Worm (Caenorhabditis elegans) whole organism, L3 larva: ENCODE results near the gene hel-1.
A peak's percentile ranks its signal among the peaks of the same experiment; 100 is the strongest.

Source experiments
- R02D3.7 ChIP-seq: fragments of 150-350 bp; optimal IDR thresholded peaks from 2 replicates; lab custom pipeline; 2014; ENCODE audit warnings: missing biosample characterization, missing genetic modification characterization
- ZK546.5 ChIP-seq: sonication (generic microtip); optimal IDR thresholded peaks from 2 replicates; lab custom pipeline; 2017; ENCODE audit warnings: missing biosample characterization, missing genetic modification characterization
- aly-2 ChIP-seq: fragments of 150-350 bp; optimal IDR thresholded peaks from 2 replicates; lab custom pipeline; 2014; ENCODE audit warnings: missing biosample characterization, missing genetic modification characterization
- ceh-16 ChIP-seq: sonication (generic microtip); optimal IDR thresholded peaks from 2 replicates; lab custom pipeline; 2017; ENCODE audit warnings: missing biosample characterization, missing genetic modification characterization
- ceh-28 ChIP-seq: fragments of 150-350 bp; optimal IDR thresholded peaks from 2 replicates; lab custom pipeline; 2014; ENCODE audit warnings: missing biosample characterization, missing genetic modification reagents, missing genetic modification characterization
- ceh-9 ChIP-seq: sonication (generic microtip); optimal IDR thresholded peaks from 2 replicates; lab custom pipeline; 2018; ENCODE audit warnings: missing biosample characterization, missing genetic modification characterization
- daf-12 ChIP-seq: fragments of 150-350 bp; optimal IDR thresholded peaks from 2 replicates; lab custom pipeline; 2014; ENCODE audit warnings: missing biosample characterization, missing genetic modification reagents, missing genetic modification characterization
- egl-27 ChIP-seq: sonication (generic microtip); optimal IDR thresholded peaks from 4 replicates; lab custom pipeline; 2017; ENCODE audit warnings: missing biosample characterization, missing genetic modification reagents, missing genetic modification characterization
- elt-1 ChIP-seq: fragments of 150-350 bp; optimal IDR thresholded peaks from 2 replicates; lab custom pipeline; 2014; ENCODE audit warnings: missing biosample characterization, missing genetic modification characterization
- elt-2 ChIP-seq: sonication (generic microtip); optimal IDR thresholded peaks from 2 replicates; lab custom pipeline; 2016; ENCODE audit warnings: missing genetic modification reagents, mild to moderate bottlenecking, missing genetic modification characterization, missing compliant biosample characterization
- eor-1 ChIP-seq, 2 experiments: fragments of 150-350 bp; optimal IDR thresholded peaks; 2 replicates each; lab custom pipeline; 2014 to 2018; ENCODE audit warnings: missing biosample characterization in 2 of 2, missing genetic modification characterization in 2 of 2
- fkh-2 ChIP-seq: fragments of 150-350 bp; optimal IDR thresholded peaks from 2 replicates; lab custom pipeline; 2014; ENCODE audit warnings: missing biosample characterization, missing genetic modification reagents, missing genetic modification characterization
- fos-1 ChIP-seq: fragments of 150-350 bp; optimal IDR thresholded peaks from 2 replicates; lab custom pipeline; 2014; ENCODE audit warnings: missing biosample characterization, missing genetic modification characterization
- hmg-11 ChIP-seq: sonication (generic microtip); optimal IDR thresholded peaks from 2 replicates; lab custom pipeline; 2016; ENCODE audit warnings: missing genetic modification characterization, missing compliant biosample characterization
- jun-1 ChIP-seq: fragments of 150-350 bp; optimal IDR thresholded peaks from 2 replicates; lab custom pipeline; 2014; ENCODE audit warnings: missing biosample characterization, missing genetic modification reagents, missing genetic modification characterization
- lin-15B ChIP-seq: fragments of 150-350 bp; optimal IDR thresholded peaks from 2 replicates; lab custom pipeline; 2014; ENCODE audit warnings: missing biosample characterization, missing genetic modification characterization
- lin-39 ChIP-seq: fragments of 150-350 bp; optimal IDR thresholded peaks from 2 replicates; lab custom pipeline; 2018; ENCODE audit warnings: missing biosample characterization, missing genetic modification reagents, missing genetic modification characterization
- lsy-12 ChIP-seq: sonication (generic microtip); optimal IDR thresholded peaks from 2 replicates; lab custom pipeline; 2016; ENCODE audit warnings: mild to moderate bottlenecking, missing genetic modification characterization, missing compliant biosample characterization
- mdl-1 ChIP-seq: fragments of 150-350 bp; optimal IDR thresholded peaks from 2 replicates; lab custom pipeline; 2014; ENCODE audit warnings: missing biosample characterization, missing genetic modification characterization
- mml-1 ChIP-seq: fragments of 150-350 bp; sonication (generic microtip); optimal IDR thresholded peaks from 3 replicates; lab custom pipeline; 2014; ENCODE audit warnings: missing biosample characterization, missing genetic modification characterization
- nfya-1 ChIP-seq: sonication (generic microtip); optimal IDR thresholded peaks from 2 replicates; lab custom pipeline; 2017; ENCODE audit warnings: missing genetic modification characterization, mild to moderate bottlenecking, missing compliant biosample characterization, antibody characterized with exemption, moderate library complexity; ENCODE audit not compliant: insufficient read depth
- nhr-11 ChIP-seq: fragments of 150-350 bp; optimal IDR thresholded peaks from 2 replicates; lab custom pipeline; 2014; ENCODE audit warnings: missing biosample characterization, missing genetic modification characterization
- nhr-23 ChIP-seq: fragments of 150-350 bp; optimal IDR thresholded peaks from 2 replicates; lab custom pipeline; 2014; ENCODE audit warnings: missing biosample characterization, missing genetic modification reagents, missing genetic modification characterization
- nhr-43 ChIP-seq: sonication (generic microtip); optimal IDR thresholded peaks from 2 replicates; lab custom pipeline; 2016; ENCODE audit warnings: mild to moderate bottlenecking, missing genetic modification characterization, missing compliant biosample characterization; ENCODE audit not compliant: poor library complexity, severe bottlenecking
- nhr-67 ChIP-seq: fragments of 150-350 bp; optimal IDR thresholded peaks from 2 replicates; lab custom pipeline; 2014; ENCODE audit warnings: missing biosample characterization, missing genetic modification characterization
- nhr-76 ChIP-seq: fragments of 150-350 bp; sonication (generic microtip); optimal IDR thresholded peaks from 5 replicates; lab custom pipeline; 2014; ENCODE audit warnings: missing biosample characterization, missing genetic modification characterization
- nhr-77 ChIP-seq: fragments of 150-350 bp; optimal IDR thresholded peaks from 2 replicates; lab custom pipeline; 2014; ENCODE audit warnings: missing biosample characterization, missing genetic modification characterization
- pha-4 ChIP-seq: fragments of 150-350 bp; optimal IDR thresholded peaks from 2 replicates; lab custom pipeline; 2014; ENCODE audit warnings: missing biosample characterization, missing genetic modification reagents, missing genetic modification characterization
- pqm-1 ChIP-seq: fragments of 150-350 bp; optimal IDR thresholded peaks from 2 replicates; lab custom pipeline; 2017; ENCODE audit warnings: missing biosample characterization, missing genetic modification characterization, inconsistent platforms
- sea-2 ChIP-seq: fragments of 150-350 bp; sonication (generic microtip); optimal IDR thresholded peaks from 4 replicates; lab custom pipeline; 2014; ENCODE audit warnings: missing biosample characterization, missing genetic modification reagents, missing genetic modification characterization
- skn-1 ChIP-seq: fragments of 150-350 bp; optimal IDR thresholded peaks from 2 replicates; lab custom pipeline; 2014; ENCODE audit warnings: missing biosample characterization, missing genetic modification characterization
- snpc-4 ChIP-seq: fragments of 150-350 bp; optimal IDR thresholded peaks from 2 replicates; lab custom pipeline; 2014; ENCODE audit warnings: missing biosample characterization, missing genetic modification characterization
- zag-1 ChIP-seq: fragments of 150-350 bp; optimal IDR thresholded peaks from 2 replicates; lab custom pipeline; 2014; ENCODE audit warnings: missing biosample characterization, missing genetic modification characterization

The hel-1 gene

DNA sequence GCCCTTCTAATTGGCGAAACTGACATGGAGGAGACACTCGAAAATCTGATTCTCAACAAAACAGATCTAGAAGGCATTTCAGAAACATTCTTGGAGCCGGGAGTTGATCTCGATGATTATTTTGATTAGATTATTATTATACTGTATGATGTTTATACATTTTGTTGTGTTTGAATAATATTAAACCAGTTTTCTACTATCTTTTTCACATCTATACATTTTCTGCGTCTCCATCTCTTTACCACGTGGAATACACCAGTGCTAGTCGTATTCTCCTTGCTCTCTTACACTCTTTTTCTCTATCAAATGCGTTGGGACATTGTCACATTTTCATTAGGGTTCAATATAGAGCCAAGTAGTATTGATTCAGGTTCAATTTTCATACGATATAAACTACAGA is 792 bp upstream of the hel-1 start, which contains the start of gene C26D10.4:
C26D10.4 (plus strand) TSS at position 301 of the 400 bp plus-strand sequence.
- no peak for TF ChIP-seq fkh-2 (tag; lab: Kevin White, UChicago)
- no peak for TF ChIP-seq ceh-16
- no peak for TF ChIP-seq zag-1 (tag; lab: Kevin White, UChicago)
- no peak for TF ChIP-seq R02D3.7 (tag; lab: Kevin White, UChicago)
- no peak for TF ChIP-seq nhr-67
- no peak for TF ChIP-seq pha-4 (tag; lab: Kevin White, UChicago)
- TF ChIP-seq egl-27, result no peak

DNA sequence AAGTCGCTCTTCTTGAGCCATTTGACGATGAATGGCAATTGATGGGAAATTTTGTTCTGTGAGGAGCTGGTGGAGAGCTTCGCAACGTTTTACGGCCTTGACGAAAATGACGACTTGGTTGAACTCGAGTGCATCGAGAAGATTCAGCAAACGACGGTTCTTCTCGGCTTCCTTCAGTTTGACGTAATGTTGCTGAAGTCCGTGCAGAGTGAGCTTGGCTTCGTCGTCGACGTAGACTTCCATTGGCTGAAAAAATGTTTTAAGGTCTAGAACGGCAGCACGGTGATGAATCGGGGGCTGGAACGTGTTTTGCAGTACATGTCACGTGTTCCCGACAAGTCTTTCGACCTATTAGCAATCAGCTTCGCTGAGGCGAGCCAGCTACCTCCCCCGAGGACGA is 1.2 kb downstream of the hel-1 start:
- TF ChIP-seq nhr-76 (tag; lab: Kevin White, UChicago) (no peak), eor-1 (tag; optimal IDR thresholded peaks at IDR 0.05; lab: Kevin White, UChicago) (no peak), elt-1 (tag; lab: Kevin White, UChicago) (no peak), lin-15B (no peak), mdl-1 (no peak), zag-1 (tag; lab: Kevin White, UChicago) (no peak), daf-12 (no peak), snpc-4 (tag; lab: Kevin White, UChicago) (no peak), ceh-28 (no peak), nhr-11 (tag; lab: Kevin White, UChicago) (no peak), jun-1 (tag; lab: Kevin White, UChicago) (no peak), sea-2 (GFP tag; lab: Kevin White, UChicago) (no peak)

DNA sequence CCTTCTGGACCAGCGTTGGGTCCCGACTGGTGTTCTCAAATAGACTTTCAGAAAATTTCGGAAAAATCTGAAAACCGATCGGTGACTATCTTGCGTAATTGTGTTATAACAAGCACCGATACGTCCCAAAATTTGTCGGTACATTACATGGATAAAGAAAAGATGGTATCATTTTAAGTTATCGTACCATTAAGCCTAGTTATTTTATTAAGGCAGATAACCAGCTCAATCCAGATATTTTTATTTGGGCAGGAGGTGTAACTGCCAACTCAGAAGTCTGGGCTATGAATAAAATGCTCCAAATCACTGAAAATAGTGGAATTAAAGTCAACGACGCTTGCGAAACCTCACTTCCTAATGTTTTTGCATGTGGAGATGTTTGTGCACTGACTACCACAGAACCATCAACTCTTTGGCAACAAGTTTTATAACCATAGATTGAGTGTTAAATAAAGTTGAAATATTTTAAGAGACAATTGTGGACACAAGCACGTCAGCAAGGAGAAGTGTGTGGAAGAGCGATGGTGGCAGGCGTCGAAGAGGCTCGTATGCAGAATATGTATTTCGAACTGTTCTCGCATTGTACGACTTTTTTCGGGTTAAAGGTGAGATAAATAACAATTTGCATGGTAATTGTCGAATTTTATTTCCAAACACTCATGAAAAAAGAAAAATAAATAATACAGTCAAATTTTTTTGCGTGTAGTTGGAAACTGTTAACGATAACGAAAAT is 2.3 kb downstream of the hel-1 start:
- TF ChIP-seq nhr-11 (tag; lab: Kevin White, UChicago) (no peak), elt-1 (tag; lab: Kevin White, UChicago) (no peak), skn-1 (tag; lab: Kevin White, UChicago) (no peak), lin-15B (no peak), daf-12 (no peak), mml-1 (tag; lab: Kevin White, UChicago) (no peak), lsy-12 (tag; lab: Kevin White, UChicago) (no peak), egl-27 (no peak), pqm-1 (tag; lab: Kevin White, UChicago) (no peak), nfya-1 (tag; lab: Kevin White, UChicago) (no peak), snpc-4 (tag; lab: Kevin White, UChicago) (no peak)

DNA sequence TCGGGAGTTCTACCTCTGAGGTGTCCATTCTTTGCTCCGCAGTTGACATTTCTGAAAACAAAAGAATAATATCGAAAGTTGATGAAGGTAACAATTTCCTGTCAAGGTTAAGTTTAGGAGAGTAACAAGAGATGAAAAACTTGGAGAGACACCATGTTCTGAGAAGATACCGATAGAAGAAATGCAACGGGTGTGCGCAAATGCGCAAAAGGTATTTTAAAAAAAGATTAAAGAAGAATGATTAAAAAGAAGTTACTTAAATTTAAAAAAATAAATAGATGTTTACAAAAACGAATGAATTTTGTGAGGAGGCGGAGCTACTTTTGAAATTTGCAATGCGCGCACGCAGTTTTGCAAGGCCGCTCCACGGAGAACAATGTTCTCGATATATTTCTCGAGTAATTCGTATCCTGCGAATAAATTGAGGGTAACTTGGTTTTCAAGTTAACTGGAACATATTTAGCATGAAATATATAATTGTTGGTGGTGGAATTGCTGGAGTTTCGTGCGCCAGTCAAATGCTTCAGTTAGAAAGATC is 3.6 kb downstream of the hel-1 start, which contains the start of the genes ran-3 and C26D10.3:
ran-3 (minus strand) TSS at position 51 of the 538 bp plus-strand sequence.
C26D10.3 (plus strand) TSS at position 385 of the 538 bp plus-strand sequence.
- no peak for TF ChIP-seq elt-2 (tag; lab: Kevin White, UChicago)
- TF ChIP-seq nhr-23 (tag; lab: Kevin White, UChicago), result peak; percentile 36
- peak; percentile 17 for TF ChIP-seq lin-39 (tag; lab: Kevin White, UChicago)
- TF ChIP-seq pha-4 (tag; lab: Kevin White, UChicago), result peak; percentile 95
- peak; percentile 31 for TF ChIP-seq nfya-1 (tag; lab: Kevin White, UChicago)
- TF ChIP-seq hmg-11 (tag; lab: Kevin White, UChicago), result peak; percentile 32
- peak; percentile 37 for TF ChIP-seq nhr-43 (tag; lab: Kevin White, UChicago)
- no peak for TF ChIP-seq pqm-1 (tag; lab: Kevin White, UChicago)
- TF ChIP-seq, all 47 proteins: peak for 6

DNA sequence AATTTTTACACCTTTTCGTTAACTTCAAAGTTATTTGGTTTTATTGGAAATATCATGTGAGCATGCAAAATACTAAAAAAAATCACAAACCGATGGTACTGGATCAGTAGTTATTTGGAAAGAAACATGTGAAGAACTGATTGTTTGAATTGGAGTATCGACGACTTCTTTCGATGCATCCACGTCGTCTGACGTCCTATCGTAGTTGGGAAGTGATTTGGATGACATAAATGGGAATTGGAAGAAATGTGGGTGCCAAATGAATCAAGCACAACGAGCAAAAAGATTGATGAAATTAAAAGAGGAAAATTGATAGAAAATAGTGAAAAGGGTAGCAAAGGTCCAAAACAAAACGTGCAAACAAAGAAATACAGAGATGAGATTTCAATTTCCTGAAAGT is 7.4 kb downstream of the hel-1 start, which contains the start of gene shw-1:
shw-1 (minus strand) TSS at position 228 of the 400 bp plus-strand sequence.
- TF ChIP-seq ceh-9 (tag; lab: Kevin White, UChicago) (no peak), mdl-1 (no peak), ceh-16 (no peak), lin-15B (no peak), aly-2 (tag; lab: Kevin White, UChicago) (no peak), nhr-11 (tag; lab: Kevin White, UChicago) (no peak), ZK546.5 (tag; lab: Kevin White, UChicago) (no peak), nhr-77 (tag; lab: Kevin White, UChicago) (no peak), fos-1 (no peak)
